Fruit fly (Drosophila melanogaster) whole organism, prepupa: ENCODE results near the gene TwdlN.

Source experiments
- Blimp-1 ChIP-seq: fragments of 200-800 bp; sonication (Bioruptor generic); optimal IDR thresholded peaks from 3 replicates; lab custom pipeline; 2017; ENCODE audit warnings: missing biosample characterization, missing genetic modification characterization, mild to moderate bottlenecking, moderate library complexity, missing genetic modification reagents
- CG11294 ChIP-seq: fragments of 200-800 bp; sonication (Bioruptor generic); IDR thresholded peaks from 2 replicates; pipeline ENCODE4 v1.3.6; 2022; ENCODE audit warnings: missing biosample characterization, missing genetic modification characterization
- CG11762 ChIP-seq: fragments of 200-800 bp; sonication (Bioruptor generic); optimal IDR thresholded peaks from 3 replicates; lab custom pipeline; 2016; ENCODE audit warnings: missing biosample characterization, missing genetic modification characterization; ENCODE audit not compliant: insufficient read depth
- CG15336 ChIP-seq: fragments of 200-800 bp; sonication (Bioruptor generic); IDR thresholded peaks from 2 replicates; pipeline ENCODE4 v1.3.6; 2022; ENCODE audit warnings: missing biosample characterization, missing genetic modification characterization
- CG1621 ChIP-seq: fragments of 200-800 bp; sonication (Bioruptor generic); optimal IDR thresholded peaks from 3 replicates; lab custom pipeline; 2018; ENCODE audit warnings: missing biosample characterization, mild to moderate bottlenecking, missing genetic modification characterization
- CG31627 ChIP-seq: fragments of 200-800 bp; sonication (Bioruptor generic); optimal IDR thresholded peaks from 3 replicates; lab custom pipeline; 2016; ENCODE audit warnings: missing biosample characterization, missing genetic modification characterization
- CG32006 ChIP-seq: fragments of 200-800 bp; sonication (Bioruptor generic); optimal IDR thresholded peaks from 3 replicates; lab custom pipeline; 2017; ENCODE audit warnings: missing biosample characterization, mild to moderate bottlenecking, missing genetic modification characterization
- CG34406 ChIP-seq: fragments of 200-800 bp; sonication (Bioruptor generic); optimal IDR thresholded peaks from 3 replicates; lab custom pipeline; 2016; ENCODE audit warnings: missing biosample characterization, missing genetic modification characterization
- CG3919 ChIP-seq: fragments of 200-800 bp; sonication (Bioruptor generic); optimal IDR thresholded peaks from 3 replicates; lab custom pipeline; 2016; ENCODE audit warnings: missing biosample characterization, missing genetic modification characterization
- CG6163 ChIP-seq: fragments of 200-800 bp; sonication (Bioruptor generic); IDR thresholded peaks from 3 replicates; pipeline ENCODE4 v1.3.6; 2022; ENCODE audit warnings: missing biosample characterization, missing genetic modification characterization
- CG6276 ChIP-seq: fragments of 200-800 bp; sonication (Bioruptor generic); optimal IDR thresholded peaks from 2 replicates; lab custom pipeline; 2017; ENCODE audit warnings: missing biosample characterization, mild to moderate bottlenecking, missing genetic modification characterization
- CG6792 ChIP-seq: fragments of 200-800 bp; sonication (Bioruptor generic); optimal IDR thresholded peaks from 3 replicates; lab custom pipeline; 2016; ENCODE audit warnings: missing biosample characterization, missing genetic modification characterization
- CG6854 ChIP-seq: fragments of 200-800 bp; sonication (Bioruptor generic); optimal IDR thresholded peaks from 2 replicates; lab custom pipeline; 2017; ENCODE audit warnings: missing biosample characterization, mild to moderate bottlenecking, missing genetic modification characterization
- CG8319 ChIP-seq: fragments of 200-800 bp; sonication (Bioruptor generic); optimal IDR thresholded peaks from 3 replicates; lab custom pipeline; 2016; ENCODE audit warnings: missing biosample characterization, missing genetic modification characterization
- CG8632 ChIP-seq: fragments of 200-800 bp; sonication (Bioruptor generic); optimal IDR thresholded peaks from 3 replicates; lab custom pipeline; 2016; ENCODE audit warnings: missing biosample characterization, missing genetic modification characterization
- CG9139 ChIP-seq: fragments of 200-800 bp; sonication (Bioruptor generic); optimal IDR thresholded peaks from 3 replicates; lab custom pipeline; 2017; ENCODE audit warnings: missing biosample characterization, mild to moderate bottlenecking, missing genetic modification characterization
- Eip75B ChIP-seq: fragments of 200-800 bp; sonication (Bioruptor generic); optimal IDR thresholded peaks from 3 replicates; lab custom pipeline; 2016; ENCODE audit warnings: missing biosample characterization, missing genetic modification characterization
- Eip78C ChIP-seq: fragments of 200-800 bp; sonication (Bioruptor generic); peaks from one replicate; lab custom pipeline; 2016; ENCODE audit warnings: missing biosample characterization, missing genetic modification characterization
- Eip93F ChIP-seq: fragments of 200-800 bp; sonication (Bioruptor generic); optimal IDR thresholded peaks from 2 replicates; lab custom pipeline; 2016; ENCODE audit warnings: missing biosample characterization, mild to moderate bottlenecking, missing genetic modification characterization
- Ets96B ChIP-seq: fragments of 200-800 bp; optimal IDR thresholded peaks from 2 replicates; lab custom pipeline; 2019; ENCODE audit warnings: missing biosample characterization, mild to moderate bottlenecking, missing genetic modification characterization, moderate library complexity
- Gug ChIP-seq: fragments of 200-800 bp; sonication (Bioruptor generic); IDR thresholded peaks from 2 replicates; pipeline ENCODE4 v1.3.6; 2022; ENCODE audit warnings: missing biosample characterization, missing genetic modification characterization
- Hr4 ChIP-seq: fragments of 200-800 bp; sonication (Bioruptor generic); optimal IDR thresholded peaks from 3 replicates; lab custom pipeline; 2016; ENCODE audit warnings: missing biosample characterization, missing genetic modification characterization
- Lpt ChIP-seq: fragments of 200-800 bp; sonication (Bioruptor generic); optimal IDR thresholded peaks from 3 replicates; lab custom pipeline; 2016; ENCODE audit warnings: missing biosample characterization, missing genetic modification characterization
- Met ChIP-seq: fragments of 200-800 bp; sonication (Bioruptor generic); optimal IDR thresholded peaks from 3 replicates; lab custom pipeline; 2016; ENCODE audit warnings: missing biosample characterization, missing genetic modification characterization
- OdsH ChIP-seq: fragments of 200-800 bp; sonication (Bioruptor generic); optimal IDR thresholded peaks from 3 replicates; lab custom pipeline; 2016; ENCODE audit warnings: missing biosample characterization, missing genetic modification characterization
- Sox14 ChIP-seq: fragments of 200-800 bp; sonication (Bioruptor generic); optimal IDR thresholded peaks from 3 replicates; lab custom pipeline; 2016; ENCODE audit warnings: missing biosample characterization, missing genetic modification characterization
- Sox15 ChIP-seq: fragments of 200-800 bp; sonication (Bioruptor generic); optimal IDR thresholded peaks from 3 replicates; lab custom pipeline; 2016; ENCODE audit warnings: missing biosample characterization, missing genetic modification characterization
- acj6 ChIP-seq: fragments of 200-800 bp; sonication (Bioruptor generic); optimal IDR thresholded peaks from 3 replicates; lab custom pipeline; 2016; ENCODE audit warnings: missing biosample characterization, missing genetic modification characterization
- dac ChIP-seq: fragments of 200-800 bp; sonication (Bioruptor generic); optimal IDR thresholded peaks from 2 replicates; lab custom pipeline; 2017; ENCODE audit warnings: missing biosample characterization, mild to moderate bottlenecking, missing genetic modification characterization
- dsx ChIP-seq: fragments of 200-800 bp; optimal IDR thresholded peaks from 3 replicates; lab custom pipeline; 2019; ENCODE audit warnings: missing biosample characterization, mild to moderate bottlenecking, missing genetic modification characterization, moderate library complexity; ENCODE audit not compliant: poor library complexity, severe bottlenecking
- esn ChIP-seq: fragments of 200-800 bp; sonication (Bioruptor generic); optimal IDR thresholded peaks from 2 replicates; lab custom pipeline; 2016; ENCODE audit warnings: missing biosample characterization, mild to moderate bottlenecking, missing genetic modification characterization, moderate library complexity
- net ChIP-seq: fragments of 200-800 bp; sonication (Bioruptor generic); optimal IDR thresholded peaks from 3 replicates; lab custom pipeline; 2016; ENCODE audit warnings: missing biosample characterization, missing genetic modification characterization
- pdm3 ChIP-seq: fragments of 200-800 bp; sonication (Bioruptor generic); optimal IDR thresholded peaks from 3 replicates; lab custom pipeline; 2016; ENCODE audit warnings: missing biosample characterization, missing genetic modification characterization
- spab ChIP-seq: fragments of 200-800 bp; sonication (Bioruptor generic); optimal IDR thresholded peaks from 2 replicates; lab custom pipeline; 2017; ENCODE audit warnings: missing biosample characterization, mild to moderate bottlenecking, missing genetic modification characterization, missing genetic modification reagents

Gene TwdlN

dm6 chr3R:26593847-26594542 lies 37.7 kb upstream of the TwdlN start:
- TF ChIP-seq net (GFP tag; lab: Kevin White, UChicago) (no peak), CG3919 (GFP tag; lab: Kevin White, UChicago) (no peak), CG11762 (GFP tag; lab: Kevin White, UChicago) (no peak), CG6276 (no peak), Ets96B (tag; lab: Kevin White, UChicago) (no peak), pdm3 (GFP tag; lab: Kevin White, UChicago) (no peak), Met (no peak), Eip78C (no peak)

DNA sequence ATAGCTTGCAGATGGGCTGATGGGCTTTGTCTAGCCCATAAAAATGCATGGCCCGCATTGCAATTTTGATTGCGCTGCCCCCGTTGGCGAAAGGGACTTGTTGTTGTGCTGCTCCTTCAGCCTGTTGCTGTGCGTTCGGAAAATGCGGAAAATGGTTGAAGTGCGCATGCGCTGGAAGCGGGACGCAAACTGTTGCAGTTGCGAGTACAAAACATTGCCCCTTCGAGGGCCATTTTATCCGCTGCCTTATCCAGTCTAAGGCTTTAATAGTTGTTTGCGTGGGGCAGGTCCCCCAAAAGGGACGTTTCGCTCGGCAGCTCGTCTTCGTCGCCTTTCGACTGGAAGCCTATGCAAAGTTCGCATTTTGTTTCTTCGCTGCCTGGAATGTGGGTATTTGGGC lies 25.2 kb upstream of the TwdlN start:
- TF ChIP-seq CG1621 (tag; lab: Kevin White, UChicago): no peak
- no peak for TF ChIP-seq Gug (GFP tag; lab: Robert Waterston, UW)
- TF ChIP-seq acj6 (GFP tag; lab: Kevin White, UChicago): no peak
- TF ChIP-seq Eip93F (GFP tag; lab: Kevin White, UChicago): no peak
- TF ChIP-seq Sox14 (GFP tag; lab: Kevin White, UChicago): no peak
- TF ChIP-seq dac (GFP tag; lab: Kevin White, UChicago): no peak
- TF ChIP-seq dsx (GFP tag; lab: Kevin White, UChicago): no peak
- TF ChIP-seq Blimp-1: no peak
- no peak for TF ChIP-seq CG15336
- TF ChIP-seq CG34406 (GFP tag; lab: Kevin White, UChicago): no peak

DNA sequence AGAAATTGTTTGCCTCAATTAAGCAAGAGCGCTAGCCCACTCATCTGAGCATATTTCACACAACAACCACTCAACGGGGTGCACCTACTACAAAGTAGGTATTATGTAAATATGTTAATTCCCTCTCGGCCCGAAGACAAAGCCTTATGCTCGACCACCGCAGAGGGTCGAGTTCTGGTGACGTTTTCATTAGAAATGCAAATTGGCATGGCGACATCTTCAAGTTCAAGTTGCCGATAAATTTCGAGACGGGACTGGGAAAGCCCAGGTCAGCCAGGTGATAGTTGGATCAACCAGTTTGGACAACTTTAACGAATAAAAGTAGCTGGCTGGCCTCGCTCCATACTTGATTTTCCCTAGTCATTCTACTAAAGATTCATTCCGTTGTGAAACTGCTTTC lies 16.2 kb upstream of the TwdlN start:
- TF ChIP-seq CG34406 (GFP tag; lab: Kevin White, UChicago): no peak
- no peak for TF ChIP-seq CG8319 (GFP tag; lab: Kevin White, UChicago)
- no peak for TF ChIP-seq CG6276
- no peak for TF ChIP-seq Eip78C
- TF ChIP-seq Sox15: no peak
- no peak for TF ChIP-seq Hr4
- TF ChIP-seq Sox14 (GFP tag; lab: Kevin White, UChicago): no peak
- no peak for TF ChIP-seq CG6792
- TF ChIP-seq CG9139 (GFP tag; lab: Kevin White, UChicago): no peak
- no peak for TF ChIP-seq Gug (GFP tag; lab: Robert Waterston, UW)
- TF ChIP-seq CG8632 (GFP tag; lab: Kevin White, UChicago): no peak

- TF ChIP-seq CG11294 (GFP tag; lab: Robert Waterston, UW) (no peak), esn (GFP tag; lab: Kevin White, UChicago) (no peak), Eip75B (GFP tag; lab: Kevin White, UChicago) (no peak), CG1621 (tag; lab: Kevin White, UChicago) (no peak)
- TF ChIP-seq, all 60 proteins: peak for 0
These were observed 12.9 kb upstream of the TwdlN start, which contains the start of gene TwdlM for dm6 chr3R:26618818-26619217. TwdlM (plus strand) TSS chr3R:26619118.

DNA sequence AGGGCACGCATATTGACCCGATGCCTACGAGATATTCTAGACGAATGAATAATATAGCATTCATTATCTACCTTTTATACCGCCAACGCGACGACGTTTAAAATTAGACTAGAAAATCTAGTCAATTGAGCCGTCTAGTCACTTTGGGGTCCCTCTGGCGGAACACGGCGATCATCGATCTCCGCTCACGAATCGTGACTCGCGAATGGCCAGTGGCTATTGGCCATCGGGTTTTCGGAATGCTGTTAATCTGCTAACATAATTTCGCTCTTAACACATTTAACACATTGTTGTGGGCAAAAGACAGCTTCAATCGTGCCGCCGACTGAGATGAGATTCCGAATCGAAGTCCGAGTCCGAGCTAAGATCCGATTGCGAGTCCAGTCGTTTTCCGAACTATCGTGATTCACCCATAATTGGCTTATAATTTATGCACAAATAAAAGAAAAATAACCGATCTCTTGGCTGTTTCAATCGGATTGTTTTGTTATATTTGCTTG lies 10.3 kb upstream of the TwdlN start, which contains the start of gene TwdlP:
Gene TwdlP (minus strand): TSS at position 51 of the 500 bp plus-strand sequence.
- TF ChIP-seq CG6163 (GFP tag; lab: Robert Waterston, UW) (no peak), CG6854 (no peak), spab (no peak), Lpt (GFP tag; lab: Kevin White, UChicago) (no peak)

- TF ChIP-seq CG31627 (GFP tag; lab: Kevin White, UChicago): no peak
- TF ChIP-seq OdsH (GFP tag; lab: Kevin White, UChicago): no peak
- no peak for TF ChIP-seq CG9139 (GFP tag; lab: Kevin White, UChicago)
- TF ChIP-seq CG11762 (GFP tag; lab: Kevin White, UChicago): no peak
- TF ChIP-seq CG32006 (GFP tag; lab: Kevin White, UChicago): no peak
These were observed 8.1 kb upstream of the TwdlN start, which contains the start of gene TwdlB for dm6 chr3R:26623493-26623956. TwdlB (minus strand) TSS chr3R:26623543.
